Fruit fly (Drosophila melanogaster): Measurements from ENCODE around the gene CG7341.

CG7341 gene

dm6 chr3L:18148418-18148973 is 35.7 kb downstream of the CG7341 start, which contains the start of gene CG7330 (continued):
- peak; percentile 93 for TF ChIP-seq salm (tag; optimal IDR thresholded peaks at IDR 0.05)
- TF ChIP-seq CG12299 (tag; optimal IDR thresholded peaks at IDR 0.05), result peak; percentile 87
- TF ChIP-seq CG5245 (GFP tag; optimal IDR thresholded peaks at IDR 0.05), result peak; percentile 78
- peak; percentile 82 for TF ChIP-seq lilli (GFP tag; optimal IDR thresholded peaks at IDR 0.05)
- peak; percentile 42 for TF ChIP-seq fu2 (GFP tag; optimal IDR thresholded peaks at IDR 0.05)
- TF ChIP-seq ci (GFP tag; IDR thresholded peaks at IDR 0.05), result peak; percentile 86
- TF ChIP-seq CG3726 (GFP tag; IDR thresholded peaks at IDR 0.05), result peak; percentile 71; the same call in 2 of the 3 replicates
- TF ChIP-seq repo (GFP tag; optimal IDR thresholded peaks at IDR 0.05), result no peak
- TF ChIP-seq z (GFP tag; IDR thresholded peaks at IDR 0.05), result no peak
- TF ChIP-seq Dll (GFP tag; IDR thresholded peaks at IDR 0.05; ENCODE audit: partially characterized antibody), result no peak
- TF ChIP-seq nom (GFP tag; optimal IDR thresholded peaks at IDR 0.05), result peak; percentile 66
- TF ChIP-seq row (GFP tag; IDR thresholded peaks at IDR 0.05), result peak; percentile 85
- peak; percentile 88; the same call in 1 of the 2 replicates for TF ChIP-seq CG14014 (GFP tag; IDR thresholded peaks at IDR 0.05)
- peak; percentile 92 for TF ChIP-seq tio (GFP tag; optimal IDR thresholded peaks at IDR 0.05)
- TF ChIP-seq E2f1 (GFP tag; IDR thresholded peaks at IDR 0.05), result peak; percentile 78
- peak; percentile 33 for TF ChIP-seq CG4707 (GFP tag; optimal IDR thresholded peaks at IDR 0.05)
- TF ChIP-seq Ets97D (GFP tag; optimal IDR thresholded peaks at IDR 0.05), result no peak
- peak; percentile 94 for TF ChIP-seq CG11695 (GFP tag; IDR thresholded peaks at IDR 0.05)
- TF ChIP-seq CG31365 (tag; optimal IDR thresholded peaks at IDR 0.05), result peak; percentile 41
- peak; percentile 58; the same call in 1 of the 2 replicates for TF ChIP-seq dimm (GFP tag; IDR thresholded peaks at IDR 0.05)
- peak; percentile 80 for TF ChIP-seq CG14667 (GFP tag; IDR thresholded peaks at IDR 0.05)
- no peak for TF ChIP-seq CG8944 (GFP tag; optimal IDR thresholded peaks at IDR 0.05)
- peak; percentile 83 for TF ChIP-seq vvl (GFP tag; IDR thresholded peaks at IDR 0.05)
- TF ChIP-seq CG34224 (GFP tag; IDR thresholded peaks at IDR 0.05; ENCODE audit: partially characterized antibody), result no peak
- TF ChIP-seq Elba2 (GFP tag; optimal IDR thresholded peaks at IDR 0.05), result no peak
- no peak for TF ChIP-seq Sry-β (GFP tag; optimal IDR thresholded peaks at IDR 0.05)
- peak; percentile 89 for TF ChIP-seq gcm (GFP tag; optimal IDR thresholded peaks at IDR 0.05)
- peak; percentile 46 for TF ChIP-seq Dad (GFP tag; optimal IDR thresholded peaks at IDR 0.05)
- peak; percentile 84 for TF ChIP-seq CG34422 (GFP tag; IDR thresholded peaks at IDR 0.05)
- TF ChIP-seq CG1529 (GFP tag; optimal IDR thresholded peaks at IDR 0.05), result peak; percentile 89
- TF ChIP-seq CG2875 (GFP tag; optimal IDR thresholded peaks at IDR 0.05), result peak; percentile 87
- TF ChIP-seq NC2α (GFP tag; optimal IDR thresholded peaks at IDR 0.05), result no peak
- peak; percentile 95 for TF ChIP-seq Drgx (GFP tag; IDR thresholded peaks at IDR 0.05)
- TF ChIP-seq CG6791 (GFP tag; IDR thresholded peaks at IDR 0.05; ENCODE audit: partially characterized antibody), result no peak
- peak; percentile 70 for TF ChIP-seq CG16815 (GFP tag; optimal IDR thresholded peaks at IDR 0.05)
- TF ChIP-seq cato (GFP tag; optimal IDR thresholded peaks at IDR 0.05; ENCODE audit: borderline replicate concordance), result peak; percentile 88
- peak; percentile 80 for TF ChIP-seq gsb (GFP tag; IDR thresholded peaks at IDR 0.05)
- TF ChIP-seq corto (GFP tag; optimal IDR thresholded peaks at IDR 0.05), result peak; percentile 20
- peak; percentile 89 for TF ChIP-seq CG11723 (GFP tag; optimal IDR thresholded peaks at IDR 0.05)
- peak; percentile 94 for TF ChIP-seq odd (GFP tag; optimal IDR thresholded peaks at IDR 0.05)
- peak; percentile 57 for TF ChIP-seq CTCF (GFP tag; optimal IDR thresholded peaks at IDR 0.05)
- peak; percentile 97 for TF ChIP-seq CG8924 (tag; optimal IDR thresholded peaks at IDR 0.05)
- no peak for TF ChIP-seq CG16813 (GFP tag; IDR thresholded peaks at IDR 0.05; ENCODE audit: partially characterized antibody)
- peak; percentile 88 for TF ChIP-seq CG9727 (GFP tag; optimal IDR thresholded peaks at IDR 0.05)
- TF ChIP-seq Myb (GFP tag; optimal IDR thresholded peaks at IDR 0.05), result no peak
- peak; percentile 92 for TF ChIP-seq esg (GFP tag; conservative IDR thresholded peaks at IDR 0.05)
- TF ChIP-seq sr (GFP tag; IDR thresholded peaks at IDR 0.05), result 0 out of 3 replicates have a peak, but pooled peaks have one; percentile 25
- peak; percentile 89 for TF ChIP-seq CG10543 (GFP tag; optimal IDR thresholded peaks at IDR 0.05)
- no peak for TF ChIP-seq pita (GFP tag; optimal IDR thresholded peaks at IDR 0.05)
- TF ChIP-seq CG14860 (GFP tag; IDR thresholded peaks at IDR 0.05; ENCODE audit: partially characterized antibody), result no peak
- peak; percentile 82 for TF ChIP-seq CG9215 (GFP tag; IDR thresholded peaks at IDR 0.05)

Data from whole organism, embryonic.